Fruit fly (Drosophila melanogaster) whole organism, adult: Measurements from ENCODE around the gene CG4278.

Experiments used
- CG11617 ChIP-seq: fragments of 200-800 bp; sonication (Bioruptor generic); optimal IDR thresholded peaks from 2 replicates; lab custom pipeline; 2017; ENCODE audit warnings: mild to moderate bottlenecking, missing biosample characterization, missing genetic modification reagents, missing genetic modification characterization
- CG12768 ChIP-seq: fragments of 200-800 bp; sonication (Bioruptor generic); optimal IDR thresholded peaks from 2 replicates; lab custom pipeline; 2017; ENCODE audit warnings: missing biosample characterization, missing genetic modification characterization, mild to moderate bottlenecking, moderate library complexity, missing genetic modification reagents
- CG14711 ChIP-seq: fragments of 200-800 bp; sonication (Bioruptor generic); optimal IDR thresholded peaks from 2 replicates; lab custom pipeline; 2018; ENCODE audit warnings: missing biosample characterization, mild to moderate bottlenecking, missing genetic modification characterization, moderate library complexity
- CG1620 ChIP-seq: fragments of 200-800 bp; sonication (Bioruptor generic); optimal IDR thresholded peaks from 2 replicates; lab custom pipeline; 2016; ENCODE audit warnings: missing biosample characterization, missing genetic modification characterization
- CG33017 ChIP-seq: fragments of 200-800 bp; sonication (Bioruptor generic); optimal IDR thresholded peaks from 2 replicates; lab custom pipeline; 2018; ENCODE audit warnings: missing biosample characterization, mild to moderate bottlenecking, missing genetic modification characterization, moderate library complexity
- CG5204 ChIP-seq: fragments of 200-800 bp; sonication (Bioruptor generic); optimal IDR thresholded peaks from 2 replicates; lab custom pipeline; 2016; ENCODE audit warnings: missing biosample characterization, missing genetic modification characterization
- CG7045 ChIP-seq: fragments of 200-800 bp; sonication (Bioruptor generic); optimal IDR thresholded peaks from 2 replicates; lab custom pipeline; 2017; ENCODE audit warnings: missing biosample characterization, mild to moderate bottlenecking, missing genetic modification characterization
- CG7101 ChIP-seq: fragments of 200-800 bp; sonication (Bioruptor generic); optimal IDR thresholded peaks from 2 replicates; lab custom pipeline; 2018; ENCODE audit warnings: missing biosample characterization, mild to moderate bottlenecking, missing genetic modification characterization, moderate library complexity
- Clk ChIP-seq: fragments of 200-800 bp; sonication (Bioruptor generic); optimal IDR thresholded peaks from 2 replicates; lab custom pipeline; 2017; ENCODE audit warnings: missing biosample characterization, missing genetic modification characterization
- Crg-1 ChIP-seq: fragments of 200-800 bp; sonication (Bioruptor generic); optimal IDR thresholded peaks from 2 replicates; lab custom pipeline; 2016; ENCODE audit warnings: missing biosample characterization, missing genetic modification characterization
- Hr96 ChIP-seq: fragments of 200-800 bp; sonication (Bioruptor generic); optimal IDR thresholded peaks from 2 replicates; lab custom pipeline; 2016; ENCODE audit warnings: missing biosample characterization, missing genetic modification characterization
- Mnt ChIP-seq: fragments of 200-800 bp; sonication (Bioruptor generic); optimal IDR thresholded peaks from 2 replicates; lab custom pipeline; 2016; ENCODE audit warnings: missing biosample characterization, mild to moderate bottlenecking, missing genetic modification characterization
- bab1 ChIP-seq: fragments of 200-800 bp; sonication (Bioruptor generic); optimal IDR thresholded peaks from 3 replicates; lab custom pipeline; 2019; ENCODE audit warnings: missing biosample characterization, mild to moderate bottlenecking, missing genetic modification characterization, moderate library complexity
- cic ChIP-seq: fragments of 200-800 bp; sonication (Bioruptor generic); optimal IDR thresholded peaks from 2 replicates; lab custom pipeline; 2017; ENCODE audit warnings: missing biosample characterization, mild to moderate bottlenecking, missing genetic modification characterization, moderate library complexity
- cnc ChIP-seq, 2 experiments: fragments of >200 bp; optimal IDR thresholded peaks; 2 replicates each; lab custom pipeline; 2017
- kay ChIP-seq: fragments of 200-800 bp; sonication (Bioruptor generic); peaks from one replicate; lab custom pipeline; 2016; ENCODE audit warnings: missing biosample characterization, missing genetic modification characterization, borderline replicate concordance
- ovo ChIP-seq: fragments of 200-800 bp; sonication (Bioruptor generic); optimal IDR thresholded peaks from 2 replicates; lab custom pipeline; 2016; ENCODE audit warnings: missing biosample characterization, missing genetic modification characterization
- pad ChIP-seq: fragments of 200-800 bp; sonication (Bioruptor generic); optimal IDR thresholded peaks from 3 replicates; lab custom pipeline; 2017; ENCODE audit warnings: missing biosample characterization, missing genetic modification characterization, mild to moderate bottlenecking, moderate library complexity, missing genetic modification reagents
- tj ChIP-seq: fragments of 200-800 bp; sonication (Bioruptor generic); optimal IDR thresholded peaks from 3 replicates; lab custom pipeline; 2017; ENCODE audit warnings: missing biosample characterization, mild to moderate bottlenecking, missing genetic modification characterization, moderate library complexity
- toe ChIP-seq: fragments of 200-800 bp; sonication (Bioruptor generic); optimal IDR thresholded peaks from 2 replicates; lab custom pipeline; 2016; ENCODE audit warnings: missing biosample characterization, missing genetic modification characterization

Gene CG4278

dm6 chr2L:16342224-16342623, 15.4 kb downstream of the CG4278 start, which contains the start of gene CG44405:
CG44405 (minus strand) TSS chr2L:16342324.
- no peak for TF ChIP-seq CG1620 (GFP tag; lab: Kevin White, UChicago)
- no peak for TF ChIP-seq CG12768 (GFP tag; lab: Kevin White, UChicago)

dm6 chr2L:16350160-16350633, 23.3 kb downstream of the CG4278 start:
- TF ChIP-seq CG5204 (GFP tag; lab: Kevin White, UChicago) (peak; percentile 19), pad (GFP tag; lab: Kevin White, UChicago) (peak; percentile 53), CG12768 (GFP tag; lab: Kevin White, UChicago) (peak; percentile 57), CG7101 (tag; lab: Kevin White, UChicago) (peak; percentile 71), Hr96 (GFP tag; lab: Kevin White, UChicago) (peak; percentile 45), CG1620 (GFP tag; lab: Kevin White, UChicago) (peak; percentile 75), Mnt (GFP tag; lab: Kevin White, UChicago) (no peak), CG7045 (GFP tag; lab: Kevin White, UChicago) (peak; percentile 50), bab1 (GFP tag; lab: Kevin White, UChicago) (peak; percentile 67), cic (GFP tag; lab: Kevin White, UChicago) (no peak), Clk (GFP tag; lab: Kevin White, UChicago) (no peak), CG33017 (tag; lab: Kevin White, UChicago) (peak; percentile 67), Crg-1 (GFP tag; lab: Kevin White, UChicago) (peak; percentile 42), CG11617 (GFP tag; lab: Kevin White, UChicago) (peak; percentile 68), tj (no peak), CG14711 (tag; lab: Kevin White, UChicago) (peak; percentile 38), ovo (GFP tag; lab: Kevin White, UChicago) (peak; percentile 79), cnc (optimal IDR thresholded peaks at IDR 0.05; lab: Kevin White, UChicago) (no peak), kay (GFP tag; lab: Kevin White, UChicago) (no peak), toe (GFP tag; lab: Kevin White, UChicago) (peak; percentile 70)

DNA sequence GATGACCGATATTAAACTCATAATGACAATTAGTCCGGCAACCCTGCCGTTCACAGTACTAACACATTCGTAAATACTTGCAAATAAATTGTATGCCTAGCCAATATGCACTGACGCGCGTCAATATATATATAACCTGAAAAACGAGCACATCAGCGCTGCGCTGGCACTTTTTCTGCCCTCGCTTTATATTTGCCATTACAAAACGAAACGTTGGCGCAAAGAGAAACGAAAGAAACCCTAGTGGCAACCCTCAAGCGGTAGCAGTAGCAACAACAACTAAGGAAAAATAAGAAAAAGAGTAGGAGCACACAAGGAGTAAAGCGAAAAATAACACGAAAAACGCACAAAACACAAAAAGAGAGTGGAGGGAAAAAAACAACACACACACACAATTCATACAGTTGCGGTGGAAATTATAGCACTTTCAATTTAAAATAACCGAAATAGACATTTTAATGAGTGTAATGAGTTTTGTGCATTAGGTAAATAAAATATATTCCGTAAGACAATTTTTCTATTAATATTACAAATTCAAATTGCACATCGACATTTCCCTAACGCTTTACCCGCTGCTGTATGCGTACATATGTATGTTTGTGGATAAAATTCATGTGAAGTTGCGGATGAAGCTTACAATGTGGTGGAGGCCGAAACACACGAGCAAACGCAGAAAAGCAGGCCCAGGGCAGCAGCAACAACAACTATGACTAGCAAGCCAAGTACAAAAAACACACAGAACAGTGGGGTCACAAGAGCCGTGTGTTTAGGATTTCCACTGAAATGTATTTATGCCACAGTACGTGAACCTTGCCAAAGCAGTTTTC, 24.1 kb downstream of the CG4278 start:
- peak; percentile 86 for TF ChIP-seq toe (GFP tag; lab: Kevin White, UChicago)
- TF ChIP-seq Clk (GFP tag; lab: Kevin White, UChicago) = peak; percentile 91
- TF ChIP-seq CG5204 (GFP tag; lab: Kevin White, UChicago) = peak; percentile 94
- TF ChIP-seq bab1 (GFP tag; lab: Kevin White, UChicago) = peak; percentile 99
- TF ChIP-seq Crg-1 (GFP tag; lab: Kevin White, UChicago) = peak; percentile 93
- peak; percentile 91 for TF ChIP-seq Hr96 (GFP tag; lab: Kevin White, UChicago)
- TF ChIP-seq CG7045 (GFP tag; lab: Kevin White, UChicago) = peak; percentile 96
- TF ChIP-seq CG14711 (tag; lab: Kevin White, UChicago) = peak; percentile 93
- TF ChIP-seq CG1620 (GFP tag; lab: Kevin White, UChicago) = peak; percentile 90
- TF ChIP-seq cic (GFP tag; lab: Kevin White, UChicago) = peak; percentile 72
- TF ChIP-seq CG12768 (GFP tag; lab: Kevin White, UChicago) = peak; percentile 96
- TF ChIP-seq CG33017 (tag; lab: Kevin White, UChicago) = peak; percentile 97
- TF ChIP-seq tj = peak; percentile 98
- peak; percentile 85 for TF ChIP-seq Mnt (GFP tag; lab: Kevin White, UChicago)
- TF ChIP-seq CG11617 (GFP tag; lab: Kevin White, UChicago) = peak; percentile 95
- peak; percentile 78 for TF ChIP-seq kay (GFP tag; lab: Kevin White, UChicago)
- peak; percentile 82 for TF ChIP-seq ovo (GFP tag; lab: Kevin White, UChicago)
- TF ChIP-seq CG7101 (tag; lab: Kevin White, UChicago) = peak; percentile 97
- peak; percentile 88 for TF ChIP-seq pad (GFP tag; lab: Kevin White, UChicago)
- no peak for TF ChIP-seq cnc (optimal IDR thresholded peaks at IDR 0.05; lab: Kevin White, UChicago)

DNA sequence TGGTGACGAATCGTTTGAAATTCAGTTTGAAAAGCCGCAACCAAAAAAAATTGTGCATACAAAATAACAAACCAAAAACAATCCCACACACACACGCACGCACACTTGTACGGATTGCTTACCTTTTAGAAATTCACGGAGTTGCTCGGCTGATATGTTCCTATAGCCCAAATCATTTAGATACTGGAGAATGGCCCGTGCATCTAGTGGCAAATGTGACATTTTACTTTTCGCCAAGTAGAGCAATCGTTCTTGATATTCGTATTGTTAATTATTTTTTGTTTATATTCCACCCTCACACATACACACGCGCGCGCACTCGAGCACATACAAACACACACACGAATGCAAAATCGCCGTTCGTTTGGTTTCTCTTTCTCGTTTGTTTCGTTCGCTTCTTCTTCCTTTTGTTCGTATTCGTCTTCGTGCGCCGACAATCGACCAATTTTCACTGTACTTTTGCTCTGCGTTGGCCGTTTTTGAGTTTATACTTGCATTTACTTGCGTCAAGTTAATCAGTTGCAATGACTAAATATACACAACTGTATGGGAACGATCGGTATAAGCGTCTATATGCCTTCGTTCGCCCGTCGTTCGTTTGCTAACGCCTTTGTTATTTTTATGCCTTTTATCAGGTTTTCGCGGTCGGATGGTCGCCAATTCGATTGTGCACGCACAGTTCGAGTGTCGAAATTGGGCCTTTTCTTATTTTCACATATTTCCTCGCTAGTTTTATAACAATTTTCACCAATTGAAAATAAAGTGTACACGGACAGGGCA, 25.1 kb downstream of the CG4278 start:
- TF ChIP-seq CG12768 (GFP tag; lab: Kevin White, UChicago) (no peak), kay (GFP tag; lab: Kevin White, UChicago) (no peak), cic (GFP tag; lab: Kevin White, UChicago) (peak; percentile 28)
